Fruit fly (Drosophila melanogaster) S2 (cell line): ENCODE data around the gene CG32281.
A peak's percentile ranks its signal among the peaks of the same experiment; 100 is the strongest.

ENCODE experiments used
- CG8478 ChIP-seq: fragments of >200 bp; optimal IDR thresholded peaks from 2 replicates; lab custom pipeline; 2018
- CTCF ChIP-seq, 2 experiments: fragments of >200 bp; optimal IDR thresholded peaks; 2 replicates each; lab custom pipeline; 2018

CG32281 gene

dm6 chr3L:3148125-3149059 is 20.8 kb upstream of the CG32281 start, which contains the start of the genes Usp5 and BtbVII:
Gene Usp5, minus strand, starts transcription at chr3L:3148358.
Gene BtbVII, plus strand, starts transcription at chr3L:3148646.
- TF ChIP-seq CG8478 (no peak), CTCF (optimal IDR thresholded peaks at IDR 0.05; lab: Kevin White, UChicago) (no peak)

dm6 chr3L:3149060-3149872 is 19.9 kb upstream of the CG32281 start:
- no peak for TF ChIP-seq CTCF (optimal IDR thresholded peaks at IDR 0.05; lab: Kevin White, UChicago)
- no peak for TF ChIP-seq CG8478

- TF ChIP-seq CTCF (optimal IDR thresholded peaks at IDR 0.05; lab: Kevin White, UChicago) (no peak), CG8478 (no peak)
These were observed 18.8 kb upstream of the CG32281 start for dm6 chr3L:3150376-3150775.

dm6 chr3L:3157651-3158050 is 11.5 kb upstream of the CG32281 start:
- TF ChIP-seq CTCF (optimal IDR thresholded peaks at IDR 0.05; lab: Kevin White, UChicago) (peak; percentile 50 to 59), CG8478 (no peak)

dm6 chr3L:3159309-3160194 is 9.6 kb upstream of the CG32281 start, which contains the start of the genes ND-30 and CG15812:
Gene ND-30, minus strand, starts transcription at chr3L:3159578.
Gene CG15812, plus strand, starts transcription at chr3L:3159991.
- no peak for TF ChIP-seq CG8478
- no peak for TF ChIP-seq CTCF (optimal IDR thresholded peaks at IDR 0.05; lab: Kevin White, UChicago)

- TF ChIP-seq CG8478: no peak
- TF ChIP-seq CTCF (optimal IDR thresholded peaks at IDR 0.05; lab: Kevin White, UChicago): no peak
These were observed 7.2 kb upstream of the CG32281 start, which contains the start of gene rasp for dm6 chr3L:3161968-3162367. Gene rasp, plus strand, starts transcription at chr3L:3162180.

dm6 chr3L:3162584-3162983 is 6.6 kb upstream of the CG32281 start:
- no peak for TF ChIP-seq CTCF (optimal IDR thresholded peaks at IDR 0.05; lab: Kevin White, UChicago)
- no peak for TF ChIP-seq CG8478

- no peak for TF ChIP-seq CTCF (optimal IDR thresholded peaks at IDR 0.05; lab: Kevin White, UChicago)
- no peak for TF ChIP-seq CG8478
These were observed 4.2 kb upstream of the CG32281 start, which contains the start of gene CG32280 for dm6 chr3L:3164951-3165350. Gene CG32280, plus strand, starts transcription at chr3L:3165181.

dm6 chr3L:3165399-3165798 is 3.8 kb upstream of the CG32281 start:
- TF ChIP-seq CTCF (optimal IDR thresholded peaks at IDR 0.05; lab: Kevin White, UChicago) (no peak), CG8478 (no peak)

dm6 chr3L:3166200-3166695 is 2.9 kb upstream of the CG32281 start, which contains the start of gene Asciz:
Gene Asciz, minus strand, starts transcription at chr3L:3166250.
- TF ChIP-seq CTCF (optimal IDR thresholded peaks at IDR 0.05; lab: Kevin White, UChicago): no peak
- TF ChIP-seq CG8478: no peak

dm6 chr3L:3172445-3172844 is 3.3 kb downstream of the CG32281 start, which contains the start of gene CG14963:
Gene CG14963, minus strand, starts transcription at chr3L:3172545.
- TF ChIP-seq CG8478 (no peak), CTCF (optimal IDR thresholded peaks at IDR 0.05; lab: Kevin White, UChicago) (no peak)

dm6 chr3L:3177872-3178271 is 8.7 kb downstream of the CG32281 start:
- no peak for TF ChIP-seq CTCF (optimal IDR thresholded peaks at IDR 0.05; lab: Kevin White, UChicago)
- TF ChIP-seq CG8478: no peak

dm6 chr3L:3178530-3179096 is 9.4 kb downstream of the CG32281 start, which contains the start of the genes MnM and Girdin:
Gene MnM, minus strand, starts transcription at chr3L:3178580.
Gene Girdin, plus strand, starts transcription at chr3L:3178930.
- peak in 1 of 2 experiments; percentile 46 for TF ChIP-seq CTCF (optimal IDR thresholded peaks at IDR 0.05; lab: Kevin White, UChicago)
- no peak for TF ChIP-seq CG8478

- no peak for TF ChIP-seq CG8478
- no peak for TF ChIP-seq CTCF (optimal IDR thresholded peaks at IDR 0.05; lab: Kevin White, UChicago)
These were observed 10.3 kb downstream of the CG32281 start for dm6 chr3L:3179474-3179873.
